Worm (Caenorhabditis elegans) whole organism, L1 larva: Measurements from ENCODE around the gene zip-8.

Experiments
- aly-2 ChIP-seq: fragments of 150-350 bp; optimal IDR thresholded peaks from 2 replicates; lab custom pipeline; 2014; ENCODE audit warnings: missing biosample characterization, missing genetic modification characterization
- ceh-82 ChIP-seq, 3 experiments: fragments of 150-350 bp in 1 of 3; sonication (generic microtip) in 2 of 3; optimal IDR thresholded peaks; 2 replicates each; lab custom pipeline; 2014 to 2017; ENCODE audit warnings: missing biosample characterization in 3 of 3, missing genetic modification characterization in 3 of 3
- ceh-88 ChIP-seq: fragments of 200-800 bp; sonication (Bioruptor generic); IDR thresholded peaks from 2 replicates; pipeline ENCODE4 v1.3.6; 2022; ENCODE audit warnings: missing genetic modification characterization, missing compliant biosample characterization
- ces-1 ChIP-seq: fragments of 150-350 bp; optimal IDR thresholded peaks from 2 replicates; lab custom pipeline; 2014; ENCODE audit warnings: missing biosample characterization, missing genetic modification reagents, missing genetic modification characterization
- dpl-1 ChIP-seq, 3 experiments: fragments of 150-350 bp in 2 of 3; sonication (generic microtip) in 1 of 3; optimal IDR thresholded peaks; 2 replicates each; lab custom pipeline; 2014 to 2017; ENCODE audit warnings: missing biosample characterization in 3 of 3, missing genetic modification characterization in 3 of 3, missing genetic modification reagents in 3 of 3
- dsc-1 ChIP-seq: sonication (generic microtip); optimal IDR thresholded peaks from 2 replicates; lab custom pipeline; 2016; ENCODE audit warnings: mild to moderate bottlenecking, missing genetic modification characterization, missing compliant biosample characterization
- egl-13 ChIP-seq: sonication (generic microtip); optimal IDR thresholded peaks from 2 replicates; lab custom pipeline; 2016; ENCODE audit warnings: missing genotype, missing genetic modification reagents, missing genetic modification characterization, missing compliant biosample characterization
- isw-1 ChIP-seq: fragments of 200-800 bp; sonication (Bioruptor generic); IDR thresholded peaks from 2 replicates; pipeline ENCODE4 v1.3.6; 2022; ENCODE audit warnings: missing genetic modification characterization, missing compliant biosample characterization
- lin-13 ChIP-seq: fragments of 150-350 bp; optimal IDR thresholded peaks from 2 replicates; lab custom pipeline; 2014; ENCODE audit warnings: missing biosample characterization, missing genetic modification reagents, missing genetic modification characterization
- lin-39 ChIP-seq: fragments of 150-350 bp; optimal IDR thresholded peaks from 2 replicates; lab custom pipeline; 2014; ENCODE audit warnings: missing biosample characterization, missing genetic modification reagents, missing genetic modification characterization
- nhr-28 ChIP-seq: fragments of 150-350 bp; optimal IDR thresholded peaks from 2 replicates; lab custom pipeline; 2014; ENCODE audit warnings: missing biosample characterization, missing genetic modification characterization
- snpc-4 ChIP-seq: fragments of 150-350 bp; optimal IDR thresholded peaks from 2 replicates; lab custom pipeline; 2014; ENCODE audit warnings: missing biosample characterization, missing genetic modification characterization
- snu-23 ChIP-seq: sonication (generic microtip); optimal IDR thresholded peaks from 2 replicates; lab custom pipeline; 2016; ENCODE audit warnings: missing genetic modification characterization, missing compliant biosample characterization

DNA sequence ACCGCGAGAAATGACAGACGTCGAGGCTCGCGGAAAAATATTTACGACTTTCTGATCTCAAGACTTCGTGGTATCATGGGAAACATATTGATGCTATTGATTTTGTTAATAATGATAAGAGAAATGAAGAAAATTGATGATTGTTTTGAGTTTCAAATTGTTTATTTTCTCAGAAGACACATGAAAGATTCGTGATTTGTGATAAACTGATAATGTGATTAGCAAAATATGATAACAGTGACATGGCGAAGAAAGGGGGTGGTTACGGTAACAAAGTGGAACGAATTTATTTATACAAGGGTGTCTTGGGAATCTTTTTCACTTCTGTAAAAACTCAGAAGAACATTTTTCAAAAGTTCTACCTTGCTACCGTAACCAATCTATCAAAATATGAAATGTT, 30.5 kb downstream of the zip-8 start:
- TF ChIP-seq dsc-1 = no peak
- no peak for TF ChIP-seq lin-39 (tag; lab: Kevin White, UChicago)
- TF ChIP-seq lin-13 (GFP tag; lab: Kevin White, UChicago) = no peak
- no peak for TF ChIP-seq dpl-1 (GFP tag; optimal IDR thresholded peaks at IDR 0.05; lab: Kevin White, UChicago)
- TF ChIP-seq nhr-28 = no peak
- no peak for TF ChIP-seq egl-13 (tag; lab: Kevin White, UChicago)
- TF ChIP-seq ceh-82 (tag; optimal IDR thresholded peaks at IDR 0.05; lab: Kevin White, UChicago) = no peak
- no peak for TF ChIP-seq ceh-88
- TF ChIP-seq ces-1 (GFP tag; lab: Kevin White, UChicago) = no peak
- no peak for TF ChIP-seq snpc-4 (tag; lab: Kevin White, UChicago)
- TF ChIP-seq snu-23 = no peak
- TF ChIP-seq aly-2 (tag; lab: Kevin White, UChicago) = no peak
- TF ChIP-seq isw-1 = no peak
